Fruit fly (Drosophila melanogaster): Measurements from ENCODE around the gene CG31140.

- TF ChIP-seq psq (GFP tag; optimal IDR thresholded peaks at IDR 0.05), result no peak
- no peak for TF ChIP-seq woc (GFP tag; optimal IDR thresholded peaks at IDR 0.05)
- no peak for TF ChIP-seq Dfd (GFP tag; optimal IDR thresholded peaks at IDR 0.05)
- no peak for TF ChIP-seq brk (GFP tag; optimal IDR thresholded peaks at IDR 0.05)
- no peak for TF ChIP-seq GATAd (GFP tag; optimal IDR thresholded peaks at IDR 0.05)
- TF ChIP-seq lola (GFP tag; optimal IDR thresholded peaks at IDR 0.05), result no peak
- TF ChIP-seq Myc (optimal IDR thresholded peaks at IDR 0.05), result no peak
Observed at dm6 chr3R:24015939-24016913, 53.2 kb downstream of the CG31140 start.
